Fruit fly (Drosophila melanogaster): ENCODE measurements around the gene Eig71Ek.

DNA sequence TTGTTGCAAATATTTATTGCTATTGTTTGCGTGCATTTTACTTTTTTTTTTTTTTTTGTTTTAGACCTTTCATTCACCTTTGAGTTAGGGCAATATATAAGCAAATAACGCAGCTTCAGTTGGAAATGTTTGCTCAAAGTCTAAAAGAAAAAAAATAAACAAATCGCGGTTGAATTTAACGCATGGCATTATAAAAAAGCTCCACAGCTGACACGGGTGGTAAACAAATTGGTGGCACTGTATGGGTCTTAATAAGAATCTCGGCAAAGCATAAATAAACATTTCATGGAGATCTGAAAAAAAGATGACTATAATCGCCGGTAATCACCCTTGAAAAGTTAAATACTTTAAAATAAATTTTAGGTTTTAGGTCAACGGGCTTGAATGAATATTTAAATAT is 33.4 kb downstream of the Eig71Ek start:
- TF ChIP-seq ey (GFP tag; optimal IDR thresholded peaks at IDR 0.05), result no peak
- TF ChIP-seq Myc (optimal IDR thresholded peaks at IDR 0.05), result no peak
- no peak for TF ChIP-seq pan (optimal IDR thresholded peaks at IDR 0.05)
- no peak for TF ChIP-seq usp (GFP tag; optimal IDR thresholded peaks at IDR 0.05)
- TF ChIP-seq brk (GFP tag; optimal IDR thresholded peaks at IDR 0.05), result no peak
- no peak for TF ChIP-seq CG9705 (GFP tag; optimal IDR thresholded peaks at IDR 0.05)
- TF ChIP-seq lola (GFP tag; optimal IDR thresholded peaks at IDR 0.05), result no peak
